Worm (Caenorhabditis elegans) whole organism, L4 larva: ENCODE measurements around the gene F56C3.3.

Experiments
- D1046.2 ChIP-seq: fragments of 200-800 bp; sonication (Bioruptor generic); IDR thresholded peaks from 2 replicates; pipeline ENCODE4 v1.3.6; 2022; ENCODE audit warnings: missing genetic modification characterization, missing compliant biosample characterization
- F10B5.3 ChIP-seq: sonication (generic microtip); optimal IDR thresholded peaks from 2 replicates; lab custom pipeline; 2016; ENCODE audit warnings: mild to moderate bottlenecking, missing genetic modification characterization, missing compliant biosample characterization
- F49E8.2 ChIP-seq: sonication (generic microtip); optimal IDR thresholded peaks from 2 replicates; lab custom pipeline; 2016; ENCODE audit warnings: missing compliant biosample characterization, mild to moderate bottlenecking, missing genetic modification characterization, borderline replicate concordance
- R02D3.7 ChIP-seq: fragments of 150-350 bp; sonication (generic microtip); optimal IDR thresholded peaks from 3 replicates; lab custom pipeline; 2014; ENCODE audit warnings: missing biosample characterization, missing genetic modification characterization
- T20F7.1 ChIP-seq: fragments of 200-800 bp; sonication (Bioruptor generic); optimal IDR thresholded peaks from 2 replicates; lab custom pipeline; 2018; ENCODE audit warnings: mild to moderate bottlenecking, missing genetic modification characterization, missing compliant biosample characterization
- T26A8.4 ChIP-seq: fragments of 200-800 bp; sonication (Bioruptor generic); IDR thresholded peaks from 2 replicates; pipeline ENCODE4 v1.3.6; 2022; ENCODE audit warnings: missing genetic modification characterization, missing compliant biosample characterization
- Y105C5A.15 ChIP-seq: fragments of 200-800 bp; sonication (Bioruptor generic); IDR thresholded peaks from 2 replicates; pipeline ENCODE4 v1.3.6; 2022; ENCODE audit warnings: missing genetic modification characterization, missing compliant biosample characterization
- Y5F2A.4 ChIP-seq: fragments of 200-800 bp; sonication (Bioruptor generic); optimal IDR thresholded peaks from 2 replicates; lab custom pipeline; 2018; ENCODE audit warnings: mild to moderate bottlenecking, missing genetic modification characterization, missing compliant biosample characterization
- ZK337.2 ChIP-seq: fragments of 200-800 bp; sonication (Bioruptor generic); IDR thresholded peaks from 2 replicates; pipeline ENCODE4 v1.3.6; 2022; ENCODE audit warnings: missing genetic modification reagents, missing genetic modification characterization, missing compliant biosample characterization
- aha-1 ChIP-seq: fragments of 150-350 bp; peaks from one replicate; lab custom pipeline; 2014; ENCODE audit warnings: missing biosample characterization, missing genetic modification characterization
- arid-1 ChIP-seq: fragments of 200-800 bp; sonication (Bioruptor generic); conservative IDR thresholded peaks from 2 replicates; pipeline ENCODE4 v1.3.6; 2022; ENCODE audit warnings: missing genetic modification reagents, missing genetic modification characterization, missing compliant biosample characterization
- ceh-20 ChIP-seq: fragments of 200-800 bp; sonication (Bioruptor generic); IDR thresholded peaks from 2 replicates; pipeline ENCODE4 v1.3.6; 2022; ENCODE audit warnings: missing genetic modification reagents, missing genetic modification characterization, missing compliant biosample characterization
- ceh-32 ChIP-seq: sonication (generic microtip); optimal IDR thresholded peaks from 2 replicates; lab custom pipeline; 2016; ENCODE audit warnings: mild to moderate bottlenecking, missing genetic modification characterization, missing compliant biosample characterization; ENCODE audit not compliant: poor library complexity
- ceh-44 ChIP-seq: fragments of 200-800 bp; sonication (Bioruptor generic); IDR thresholded peaks from 2 replicates; pipeline ENCODE4 v1.3.6; 2022; ENCODE audit warnings: missing genetic modification reagents, missing genetic modification characterization, missing compliant biosample characterization
- ceh-62 ChIP-seq: sonication (generic microtip); optimal IDR thresholded peaks from 2 replicates; lab custom pipeline; 2017; ENCODE audit warnings: missing biosample characterization, missing genetic modification characterization
- cey-2 ChIP-seq: sonication (generic microtip); optimal IDR thresholded peaks from 3 replicates; lab custom pipeline; 2017; ENCODE audit warnings: missing genetic modification characterization, mild to moderate bottlenecking, missing compliant biosample characterization, antibody characterized with exemption, borderline replicate concordance; ENCODE audit not compliant: insufficient read depth
- daf-12 ChIP-seq: fragments of 150-350 bp; optimal IDR thresholded peaks from 2 replicates; lab custom pipeline; 2014; ENCODE audit warnings: missing biosample characterization, missing genetic modification reagents, missing genetic modification characterization
- daf-16 ChIP-seq, 3 experiments: sonication (generic microtip); optimal IDR thresholded peaks; 2 replicates each; lab custom pipeline; 2016 to 2017; ENCODE audit warnings: missing genetic modification characterization in 3 of 3, missing genetic modification reagents in 3 of 3, mild to moderate bottlenecking in 2 of 3, missing compliant biosample characterization in 2 of 3, missing biosample characterization in 1 of 3, moderate library complexity in 1 of 3
- daf-19 ChIP-seq: fragments of 200-800 bp; sonication (Bioruptor generic); conservative IDR thresholded peaks from 2 replicates; pipeline ENCODE4 v1.3.6; 2022; ENCODE audit warnings: missing genetic modification characterization, missing compliant biosample characterization
- dmd-8 ChIP-seq: fragments of 200-800 bp; sonication (Bioruptor generic); IDR thresholded peaks from 2 replicates; pipeline ENCODE4 v1.3.6; 2022; ENCODE audit warnings: missing genetic modification characterization, missing compliant biosample characterization
- duxl-1 ChIP-seq: sonication (generic microtip); optimal IDR thresholded peaks from 2 replicates; lab custom pipeline; 2016; ENCODE audit warnings: mild to moderate bottlenecking, missing genetic modification characterization, moderate library complexity, missing compliant biosample characterization; ENCODE audit not compliant: poor library complexity
- egl-43 ChIP-seq: fragments of 200-800 bp; sonication (Bioruptor generic); IDR thresholded peaks from 2 replicates; pipeline ENCODE4 v1.3.6; 2022; ENCODE audit warnings: missing genetic modification reagents, missing genetic modification characterization, missing compliant biosample characterization
- gei-8 ChIP-seq: fragments of 200-800 bp; sonication (Bioruptor generic); optimal IDR thresholded peaks from 2 replicates; lab custom pipeline; 2018; ENCODE audit warnings: mild to moderate bottlenecking, missing genetic modification characterization, missing compliant biosample characterization
- hlh-11 ChIP-seq: fragments of 200-800 bp; sonication (Bioruptor generic); optimal IDR thresholded peaks from 2 replicates; lab custom pipeline; 2018; ENCODE audit warnings: mild to moderate bottlenecking, missing genetic modification characterization, missing compliant biosample characterization
- hmg-1.1 ChIP-seq: fragments of 200-800 bp; sonication (Bioruptor generic); IDR thresholded peaks from 2 replicates; pipeline ENCODE4 v1.3.6; 2022; ENCODE audit warnings: missing genetic modification reagents, missing genetic modification characterization, missing compliant biosample characterization
- lin-13 ChIP-seq: fragments of 150-350 bp; optimal IDR thresholded peaks from 2 replicates; lab custom pipeline; 2014; ENCODE audit warnings: missing biosample characterization, missing genetic modification reagents, missing genetic modification characterization
- lin-15B ChIP-seq: fragments of 150-350 bp; sonication (generic microtip); optimal IDR thresholded peaks from 3 replicates; lab custom pipeline; 2014; ENCODE audit warnings: missing biosample characterization, missing genetic modification characterization
- mdl-1 ChIP-seq, 2 experiments: fragments of 150-350 bp in 1 of 2; sonication (generic microtip) in 1 of 2; optimal IDR thresholded peaks; 2 replicates each; lab custom pipeline; 2014 to 2017; ENCODE audit warnings: missing biosample characterization in 2 of 2, missing genetic modification characterization in 2 of 2
- mep-1 ChIP-seq: fragments of 150-350 bp; sonication (generic microtip); optimal IDR thresholded peaks from 3 replicates; lab custom pipeline; 2014; ENCODE audit warnings: missing biosample characterization, missing genetic modification characterization
- nhr-102 ChIP-seq: sonication (generic microtip); optimal IDR thresholded peaks from 2 replicates; lab custom pipeline; 2016; ENCODE audit warnings: mild to moderate bottlenecking, missing genetic modification characterization, moderate library complexity, missing compliant biosample characterization
- nhr-11 ChIP-seq: fragments of 150-350 bp; optimal IDR thresholded peaks from 2 replicates; lab custom pipeline; 2014; ENCODE audit warnings: missing biosample characterization, missing genetic modification characterization
- nhr-111 ChIP-seq: fragments of 200-800 bp; sonication (Bioruptor generic); optimal IDR thresholded peaks from 2 replicates; lab custom pipeline; 2018; ENCODE audit warnings: mild to moderate bottlenecking, missing genetic modification characterization, missing compliant biosample characterization
- nhr-237 ChIP-seq: sonication (generic microtip); optimal IDR thresholded peaks from 2 replicates; lab custom pipeline; 2017; ENCODE audit warnings: missing biosample characterization, missing genetic modification characterization
- nhr-28 ChIP-seq: fragments of 150-350 bp; optimal IDR thresholded peaks from 2 replicates; lab custom pipeline; 2014; ENCODE audit warnings: missing biosample characterization, missing genetic modification characterization
- nhr-41 ChIP-seq: fragments of 200-800 bp; sonication (Bioruptor generic); IDR thresholded peaks from 2 replicates; pipeline ENCODE4 v1.3.6; 2022; ENCODE audit warnings: missing genetic modification reagents, missing genetic modification characterization, missing compliant biosample characterization
- nhr-42 ChIP-seq: fragments of 200-800 bp; sonication (Bioruptor generic); IDR thresholded peaks from 2 replicates; pipeline ENCODE4 v1.3.6; 2022; ENCODE audit warnings: missing genetic modification characterization, missing compliant biosample characterization
- snpc-1.2 ChIP-seq: fragments of 200-800 bp; sonication (Bioruptor generic); IDR thresholded peaks from 2 replicates; pipeline ENCODE4 v1.3.6; 2022; ENCODE audit warnings: missing genetic modification reagents, missing genetic modification characterization, missing compliant biosample characterization
- spr-1 ChIP-seq: sonication (generic microtip); optimal IDR thresholded peaks from 2 replicates; lab custom pipeline; 2016; ENCODE audit warnings: mild to moderate bottlenecking, missing genetic modification characterization, missing compliant biosample characterization
- tag-97 ChIP-seq: fragments of 200-800 bp; sonication (Bioruptor generic); IDR thresholded peaks from 2 replicates; pipeline ENCODE4 v1.3.6; 2022; ENCODE audit warnings: missing genetic modification characterization, missing compliant biosample characterization
- unc-130 ChIP-seq: sonication (generic microtip); optimal IDR thresholded peaks from 2 replicates; lab custom pipeline; 2016; ENCODE audit warnings: missing genetic modification reagents, missing genetic modification characterization, missing compliant biosample characterization
- unc-62 ChIP-seq, 3 experiments: fragments of 150-350 bp in 1 of 3; sonication (generic microtip); optimal IDR thresholded peaks in 2 of 3; peaks in 1 of 3; 1 replicate in 1 of 3; 2 replicates in 2 of 3; lab custom pipeline; 2014 to 2017; ENCODE audit warnings: missing biosample characterization in 3 of 3, missing genetic modification characterization in 3 of 3, missing genetic modification reagents in 3 of 3, missing genotype in 1 of 3
- vab-7 ChIP-seq: fragments of 200-800 bp; sonication (Bioruptor generic); IDR thresholded peaks from 2 replicates; pipeline ENCODE4 v1.3.6; 2022; ENCODE audit warnings: missing genetic modification reagents, missing genetic modification characterization, missing compliant biosample characterization
- zfp-2 ChIP-seq: sonication (generic microtip); optimal IDR thresholded peaks from 2 replicates; lab custom pipeline; 2016; ENCODE audit warnings: mild to moderate bottlenecking, missing genetic modification characterization, missing compliant biosample characterization
- ztf-7 ChIP-seq: fragments of 150-350 bp; optimal IDR thresholded peaks from 2 replicates; lab custom pipeline; 2014; ENCODE audit warnings: missing biosample characterization, missing genetic modification characterization

F56C3.3 gene

DNA sequence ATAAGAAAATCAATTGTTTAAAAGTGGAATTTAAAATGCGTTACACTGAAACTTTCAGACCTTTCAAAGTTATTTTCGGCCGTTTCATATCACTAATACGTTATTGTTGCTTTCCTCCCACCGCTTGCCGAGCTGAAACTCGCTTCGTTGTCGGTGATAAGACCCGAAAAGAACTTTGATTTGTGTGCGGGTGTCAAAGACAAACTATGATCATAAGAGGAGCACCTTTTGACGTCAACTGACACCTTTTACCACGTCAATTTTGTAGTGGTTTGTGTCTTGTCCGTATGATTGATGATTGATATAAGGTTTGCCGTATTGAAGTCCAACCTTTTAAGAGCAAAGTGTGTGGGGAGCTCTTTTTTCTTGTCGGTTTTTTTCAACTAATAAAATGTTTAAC lies 21.2 kb downstream of the F56C3.3 start, which contains the start of gene ttr-37 (continued):
- TF ChIP-seq hlh-11 (tag; lab: Kevin White, UChicago) (peak; percentile 91), T20F7.1 (GFP tag; lab: Kevin White, UChicago) (peak; percentile 33), daf-16 (GFP tag; optimal IDR thresholded peaks at IDR 0.05; lab: Kevin White, UChicago) (no peak), daf-16 (tag; optimal IDR thresholded peaks at IDR 0.05; lab: Kevin White, UChicago) (peak; percentile 93)

DNA sequence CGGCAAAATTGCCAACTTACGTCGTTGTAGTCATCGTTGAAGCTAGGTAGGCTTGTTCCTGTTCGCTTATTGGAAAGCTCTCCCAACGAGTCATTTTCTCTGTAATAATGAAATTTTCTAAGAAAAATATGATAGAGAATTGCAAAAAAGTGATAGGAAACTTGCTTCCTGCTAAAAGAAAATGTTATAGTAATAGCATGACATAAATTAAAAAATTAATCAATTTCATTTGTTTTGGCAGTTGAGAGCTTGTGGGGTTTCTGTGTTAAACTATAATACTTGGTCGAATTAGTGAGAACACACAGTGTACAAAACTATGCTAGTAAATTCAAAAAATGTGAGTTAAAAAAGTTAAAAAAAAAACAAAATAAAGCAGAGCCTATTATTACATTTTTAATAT lies 28.3 kb downstream of the F56C3.3 start, which contains the start of gene F21E9.2:
Gene F21E9.2, minus strand, starts transcription at position 101 of the 400 bp plus-strand sequence.
- no peak for TF ChIP-seq mdl-1 (tag; optimal IDR thresholded peaks at IDR 0.05; lab: Kevin White, UChicago)
- no peak for TF ChIP-seq gei-8 (GFP tag; lab: Kevin White, UChicago)
- no peak for TF ChIP-seq daf-12
- no peak for TF ChIP-seq hmg-1.1 (GFP tag; lab: Robert Waterston, UW)
- no peak for TF ChIP-seq dmd-8 (GFP tag; lab: Robert Waterston, UW)
- TF ChIP-seq nhr-237: no peak
- TF ChIP-seq lin-15B (tag; lab: Kevin White, UChicago): no peak
- no peak for TF ChIP-seq T20F7.1 (GFP tag; lab: Kevin White, UChicago)
- no peak for TF ChIP-seq lin-13 (GFP tag; lab: Kevin White, UChicago)
- TF ChIP-seq R02D3.7: no peak

ce11 chrX:1327201-1327600 lies 31.0 kb downstream of the F56C3.3 start:
- TF ChIP-seq unc-62 (GFP tag; optimal IDR thresholded peaks at IDR 0.05 in 1 of 2; lab: Kevin White, UChicago) (peak in 1 of 2 experiments; percentile 96), unc-62 (tag; optimal IDR thresholded peaks at IDR 0.05; lab: Kevin White, UChicago) (no peak), ztf-7 (tag; lab: Kevin White, UChicago) (no peak)

ce11 chrX:1322997-1323396 lies 35.2 kb downstream of the F56C3.3 start:
- TF ChIP-seq tag-97 (GFP tag; lab: Robert Waterston, UW) (no peak), ceh-20 (GFP tag; lab: Robert Waterston, UW) (peak; percentile 79), zfp-2 (tag; lab: Kevin White, UChicago) (no peak), nhr-111 (no peak), daf-19 (0 out of 2 replicates have a peak, but pooled peaks have one; percentile 8), nhr-11 (peak; percentile 67), mep-1 (tag; lab: Kevin White, UChicago) (peak; percentile 93), ceh-44 (no peak), T26A8.4 (GFP tag; lab: Robert Waterston, UW) (peak; percentile 90), nhr-42 (GFP tag; lab: Robert Waterston, UW) (peak; percentile 87), aha-1 (no peak), unc-130 (GFP tag; lab: Kevin White, UChicago) (no peak), nhr-41 (no peak), nhr-28 (tag; lab: Kevin White, UChicago) (peak; percentile 59), F10B5.3 (tag; lab: Kevin White, UChicago) (peak; percentile 15), vab-7 (peak; percentile 52; the same call in 1 of the 2 replicates), mdl-1 (tag; optimal IDR thresholded peaks at IDR 0.05; lab: Kevin White, UChicago) (peak; percentile 76 to 90), egl-43 (peak; percentile 74), cey-2 (tag; lab: Kevin White, UChicago) (no peak), Y105C5A.15 (GFP tag; lab: Robert Waterston, UW) (no peak), ZK337.2 (GFP tag; lab: Robert Waterston, UW) (no peak), arid-1 (GFP tag; lab: Robert Waterston, UW) (no peak), snpc-1.2 (GFP tag; lab: Robert Waterston, UW) (no peak), ceh-62 (tag; lab: Kevin White, UChicago) (no peak), spr-1 (peak; percentile 83), nhr-102 (tag; lab: Kevin White, UChicago) (peak; percentile 87), Y5F2A.4 (GFP tag; lab: Kevin White, UChicago) (peak; percentile 64), ceh-32 (tag; lab: Kevin White, UChicago) (no peak), daf-16 (GFP tag; optimal IDR thresholded peaks at IDR 0.05; lab: Kevin White, UChicago) (peak in 1 of 2 experiments; percentile 14), daf-16 (tag; optimal IDR thresholded peaks at IDR 0.05; lab: Kevin White, UChicago) (peak; percentile 62), D1046.2 (GFP tag; lab: Robert Waterston, UW) (no peak), duxl-1 (tag; lab: Kevin White, UChicago) (peak; percentile 96), T20F7.1 (GFP tag; lab: Kevin White, UChicago) (peak; percentile 71), F49E8.2 (tag; lab: Kevin White, UChicago) (no peak), R02D3.7 (no peak)
